Worm (Caenorhabditis elegans): Measurements from ENCODE around the gene Y26G10.1.

DNA sequence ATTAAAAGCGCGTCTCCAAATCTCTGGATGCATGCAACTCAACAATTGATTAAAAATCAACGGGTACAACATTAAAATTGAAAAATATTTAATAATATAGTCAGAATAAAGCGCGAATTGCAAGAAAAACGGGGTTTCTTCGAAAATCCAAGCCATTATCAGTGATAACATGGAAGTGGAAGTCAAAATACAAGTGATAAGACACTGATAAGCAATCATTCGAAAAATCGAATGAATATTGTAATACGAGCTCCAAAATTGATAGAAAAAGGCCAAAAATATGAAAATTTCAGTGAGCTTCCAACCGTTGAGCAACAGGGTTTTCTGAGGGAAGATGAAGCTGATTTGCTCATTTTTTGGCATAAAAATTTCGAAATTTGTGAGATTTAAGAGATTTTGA is 1.4 kb downstream of the Y26G10.1 start:
- no peak for TF ChIP-seq unc-62 (GFP tag; optimal IDR thresholded peaks at IDR 0.05)
- TF ChIP-seq K11D2.4 (GFP tag; IDR thresholded peaks at IDR 0.05), result no peak
- no peak for TF ChIP-seq pha-4 (tag; optimal IDR thresholded peaks at IDR 0.05)
- no peak for TF ChIP-seq lin-26 (GFP tag; IDR thresholded peaks at IDR 0.05)
- no peak for TF ChIP-seq Y56A3A.18 (GFP tag; IDR thresholded peaks at IDR 0.05)
- no peak for TF ChIP-seq C17E4.6 (GFP tag; IDR thresholded peaks at IDR 0.05)
- no peak for TF ChIP-seq lin-54 (GFP tag; optimal IDR thresholded peaks at IDR 0.05)
- TF ChIP-seq bed-2 (GFP tag; IDR thresholded peaks at IDR 0.05), result no peak
- no peak for TF ChIP-seq snpc-4 (GFP tag; optimal IDR thresholded peaks at IDR 0.05)
- no peak for TF ChIP-seq snpc-4 (tag; optimal IDR thresholded peaks at IDR 0.05)
- no peak for TF ChIP-seq snpc-1.1 (tag; optimal IDR thresholded peaks at IDR 0.05; ENCODE audit: insufficient read depth)
- no peak for TF ChIP-seq nhr-90 (tag; optimal IDR thresholded peaks at IDR 0.05)
- TF ChIP-seq dpl-1 (GFP tag; optimal IDR thresholded peaks at IDR 0.05), result no peak
- no peak for TF ChIP-seq nfya-1 (tag; optimal IDR thresholded peaks at IDR 0.05; ENCODE audit: borderline replicate concordance, insufficient read depth)
